Fruit fly (Drosophila melanogaster): ENCODE measurements around the gene Ctps.

Gene Ctps

dm6 chr3L:15098659-15099512 is 1.2 kb downstream of the Ctps start (continued):
- TF ChIP-seq sc (optimal IDR thresholded peaks at IDR 0.05) (no peak), sc (GFP tag; optimal IDR thresholded peaks at IDR 0.05) (peak; percentile 77), crc (GFP tag; optimal IDR thresholded peaks at IDR 0.05) (no peak), HmgZ (tag; optimal IDR thresholded peaks at IDR 0.05) (peak; percentile 22), CG12391 (tag; optimal IDR thresholded peaks at IDR 0.05) (peak; percentile 91), CG11560 (tag; IDR thresholded peaks at IDR 0.05) (no peak), knrl (GFP tag; IDR thresholded peaks at IDR 0.05; ENCODE audit: partially characterized antibody) (no peak), CG10462 (GFP tag; optimal IDR thresholded peaks at IDR 0.05) (peak; percentile 37), ci (GFP tag; IDR thresholded peaks at IDR 0.05) (peak; percentile 59; the same call in 2 of the 3 replicates), bsh (GFP tag; optimal IDR thresholded peaks at IDR 0.05) (peak; percentile 53 to 89), gcm2 (GFP tag; optimal IDR thresholded peaks at IDR 0.05) (no peak), sens (GFP tag) (peak; percentile 92), schlank (tag; optimal IDR thresholded peaks at IDR 0.05) (peak; percentile 24), CG8281 (tag; optimal IDR thresholded peaks at IDR 0.05) (peak; percentile 34), Optix (GFP tag; IDR thresholded peaks at IDR 0.05) (no peak), CG6813 (GFP tag; optimal IDR thresholded peaks at IDR 0.05) (peak; percentile 94), ro (GFP tag; IDR thresholded peaks at IDR 0.05) (peak; percentile 62), CG4360 (GFP tag; IDR thresholded peaks at IDR 0.05) (peak; percentile 83), CG12236 (GFP tag; optimal IDR thresholded peaks at IDR 0.05) (no peak), CG1832 (GFP tag; optimal IDR thresholded peaks at IDR 0.05) (no peak), Bteb2 (GFP tag; optimal IDR thresholded peaks at IDR 0.05) (no peak), ken (GFP tag; IDR thresholded peaks at IDR 0.05) (no peak; the same call in 2 of the 3 replicates), CG4424 (GFP tag; optimal IDR thresholded peaks at IDR 0.05) (peak; percentile 86), nerfin-1 (tag; optimal IDR thresholded peaks at IDR 0.05) (peak; percentile 91), CG17802 (tag; optimal IDR thresholded peaks at IDR 0.05) (no peak), CG17612 (GFP tag; IDR thresholded peaks at IDR 0.05) (no peak), GATAe (GFP tag; conservative IDR thresholded peaks at IDR 0.05) (peak; percentile 43; the same call in 1 of the 2 replicates), CG15011 (GFP tag; optimal IDR thresholded peaks at IDR 0.05) (peak; percentile 69), CG10979 (tag; optimal IDR thresholded peaks at IDR 0.05) (peak; percentile 97), ato (GFP tag; IDR thresholded peaks at IDR 0.05; ENCODE audit: partially characterized antibody) (no peak), Doc3 (GFP tag; IDR thresholded peaks at IDR 0.05; ENCODE audit: partially characterized antibody) (no peak), chif (GFP tag; optimal IDR thresholded peaks at IDR 0.05) (no peak), Lim3 (GFP tag; IDR thresholded peaks at IDR 0.05) (no peak), CG14050 (GFP tag; IDR thresholded peaks at IDR 0.05) (peak; percentile 61; the same call in 2 of the 3 replicates), BtbVII (GFP tag; optimal IDR thresholded peaks at IDR 0.05) (peak; percentile 86), CG8765 (GFP tag; IDR thresholded peaks at IDR 0.05) (no peak), Nf-YA (GFP tag; IDR thresholded peaks at IDR 0.05) (peak; percentile 84), Hr39 (optimal IDR thresholded peaks at IDR 0.05) (no peak), D19B (GFP tag; optimal IDR thresholded peaks at IDR 0.05) (peak; percentile 52), ATbp (GFP tag; optimal IDR thresholded peaks at IDR 0.05) (peak; percentile 95), h (optimal IDR thresholded peaks at IDR 0.05) (no peak), CG11085 (GFP tag; IDR thresholded peaks at IDR 0.05) (peak; percentile 75), CG18011 (GFP tag; optimal IDR thresholded peaks at IDR 0.05) (no peak), vvl (GFP tag; IDR thresholded peaks at IDR 0.05) (peak; percentile 97), Atf6 (GFP tag; IDR thresholded peaks at IDR 0.05) (peak; percentile 67), CG6654 (GFP tag; optimal IDR thresholded peaks at IDR 0.05) (peak; percentile 63), CG6254 (GFP tag; optimal IDR thresholded peaks at IDR 0.05) (peak; percentile 88), Myb (GFP tag; optimal IDR thresholded peaks at IDR 0.05) (no peak), CG12155 (GFP tag; optimal IDR thresholded peaks at IDR 0.05) (peak; percentile 38), Mrtf (GFP tag; IDR thresholded peaks at IDR 0.05) (peak; percentile 72; the same call in 2 of the 3 replicates)

Measured in whole organism, embryonic.